Worm (Caenorhabditis elegans): Measurements from ENCODE around the gene C52E2.2.

The C52E2.2 gene

ce11 chrII:1865683-1866431, 13.3 kb downstream of the C52E2.2 start, which contains the start of gene math-15:
Gene math-15 (plus strand): TSS chrII:1866381.
- TF ChIP-seq skn-1 (tag; optimal IDR thresholded peaks at IDR 0.05), result no peak
- peak; percentile 11 for TF ChIP-seq pqm-1 (tag; optimal IDR thresholded peaks at IDR 0.05)
- TF ChIP-seq unc-39 (tag; optimal IDR thresholded peaks at IDR 0.05), result no peak
- no peak for TF ChIP-seq nhr-11 (tag; optimal IDR thresholded peaks at IDR 0.05)
- TF ChIP-seq ztf-11 (tag; optimal IDR thresholded peaks at IDR 0.05), result no peak
- TF ChIP-seq elt-2 (tag; optimal IDR thresholded peaks at IDR 0.05), result peak; percentile 67
- no peak for TF ChIP-seq lin-39 (tag; optimal IDR thresholded peaks at IDR 0.05)

ce11 chrII:1869120-1869519, 16.5 kb downstream of the C52E2.2 start, which contains the start of gene math-14:
Gene math-14 (plus strand): TSS chrII:1869420.
- TF ChIP-seq unc-62 (GFP tag; optimal IDR thresholded peaks at IDR 0.05) (no peak), unc-39 (tag; optimal IDR thresholded peaks at IDR 0.05) (no peak), elt-2 (tag; optimal IDR thresholded peaks at IDR 0.05) (peak; percentile 29), jun-1 (tag; optimal IDR thresholded peaks at IDR 0.05) (no peak), ceh-28 (tag; optimal IDR thresholded peaks at IDR 0.05) (no peak)

ce11 chrII:1870875-1871592, 18.4 kb downstream of the C52E2.2 start, which contains the start of gene math-10:
Gene math-10 (plus strand): TSS chrII:1871542.
- TF ChIP-seq elt-2 (tag; optimal IDR thresholded peaks at IDR 0.05) (peak; percentile 71), hmg-11 (tag; optimal IDR thresholded peaks at IDR 0.05) (no peak)

- TF ChIP-seq fkh-10 (GFP tag; optimal IDR thresholded peaks at IDR 0.05) (no peak), pha-4 (tag; optimal IDR thresholded peaks at IDR 0.05) (no peak), ceh-82 (tag; optimal IDR thresholded peaks at IDR 0.05) (no peak), jun-1 (tag; optimal IDR thresholded peaks at IDR 0.05) (no peak), egl-5 (tag; optimal IDR thresholded peaks at IDR 0.05) (no peak), ama-1 (optimal IDR thresholded peaks at IDR 0.05) (no peak), skn-1 (tag; optimal IDR thresholded peaks at IDR 0.05) (no peak), nhr-76 (tag; optimal IDR thresholded peaks at IDR 0.05) (no peak), snpc-4 (tag; optimal IDR thresholded peaks at IDR 0.05) (no peak), sea-2 (GFP tag; optimal IDR thresholded peaks at IDR 0.05) (no peak), nhr-25 (tag; optimal IDR thresholded peaks at IDR 0.05) (no peak), ztf-11 (tag; optimal IDR thresholded peaks at IDR 0.05) (no peak), daf-12 (tag; optimal IDR thresholded peaks at IDR 0.05) (no peak), nhr-28 (tag; optimal IDR thresholded peaks at IDR 0.05) (no peak), elt-2 (tag; optimal IDR thresholded peaks at IDR 0.05) (no peak)
These were observed 23.1 kb downstream of the C52E2.2 start, which contains the start of gene math-13 for ce11 chrII:1875658-1876057. Gene math-13 (plus strand): TSS chrII:1875958.

- TF ChIP-seq lin-39 (tag; optimal IDR thresholded peaks at IDR 0.05) (no peak), ceh-16 (tag; optimal IDR thresholded peaks at IDR 0.05) (no peak), elt-3 (tag; optimal IDR thresholded peaks at IDR 0.05) (no peak), jun-1 (tag; optimal IDR thresholded peaks at IDR 0.05) (no peak), ceh-9 (tag; optimal IDR thresholded peaks at IDR 0.05) (no peak), nhr-43 (tag; optimal IDR thresholded peaks at IDR 0.05; ENCODE audit: poor library complexity, severe bottlenecking) (no peak), sea-2 (GFP tag; optimal IDR thresholded peaks at IDR 0.05) (no peak), ceh-82 (tag; optimal IDR thresholded peaks at IDR 0.05) (no peak), nhr-11 (tag; optimal IDR thresholded peaks at IDR 0.05) (no peak)
These were observed 26.1 kb downstream of the C52E2.2 start, which contains the start of gene math-16 for ce11 chrII:1878663-1879062. Gene math-16 (minus strand): TSS chrII:1878763.

- TF ChIP-seq eor-1 (tag; optimal IDR thresholded peaks at IDR 0.05) (no peak), ceh-82 (tag; optimal IDR thresholded peaks at IDR 0.05) (no peak), ceh-16 (tag; optimal IDR thresholded peaks at IDR 0.05) (no peak), nhr-11 (tag; optimal IDR thresholded peaks at IDR 0.05) (no peak), nhr-237 (tag; optimal IDR thresholded peaks at IDR 0.05) (no peak), ZK546.5 (tag; optimal IDR thresholded peaks at IDR 0.05) (no peak), unc-39 (tag; optimal IDR thresholded peaks at IDR 0.05) (no peak), ceh-28 (tag; optimal IDR thresholded peaks at IDR 0.05) (no peak), fkh-2 (tag; optimal IDR thresholded peaks at IDR 0.05) (no peak), aly-2 (tag; optimal IDR thresholded peaks at IDR 0.05) (no peak), nhr-12 (tag; optimal IDR thresholded peaks at IDR 0.05) (no peak), sea-2 (GFP tag; optimal IDR thresholded peaks at IDR 0.05) (no peak), mml-1 (tag; optimal IDR thresholded peaks at IDR 0.05) (no peak), elt-1 (tag; optimal IDR thresholded peaks at IDR 0.05) (no peak), lin-15B (tag; optimal IDR thresholded peaks at IDR 0.05) (no peak), zag-1 (tag; optimal IDR thresholded peaks at IDR 0.05) (no peak), ztf-4 (tag; optimal IDR thresholded peaks at IDR 0.05) (no peak), daf-12 (tag; optimal IDR thresholded peaks at IDR 0.05) (no peak)
These were observed 30.1 kb downstream of the C52E2.2 start, which contains the start of gene math-5 for ce11 chrII:1882705-1883104. Gene math-5 (minus strand): TSS chrII:1882805.
